Worm (Caenorhabditis elegans) whole organism, L1 larva: ENCODE results near the gene fbxa-154.

Experiments
- C34B4.2 ChIP-seq: sonication (generic microtip); optimal IDR thresholded peaks from 2 replicates; lab custom pipeline; 2017; ENCODE audit warnings: mild to moderate bottlenecking, missing genetic modification characterization, missing compliant biosample characterization
- F16B12.6 ChIP-seq: fragments of 150-350 bp; optimal IDR thresholded peaks from 2 replicates; lab custom pipeline; 2014; ENCODE audit warnings: missing biosample characterization, missing genetic modification characterization
- aly-2 ChIP-seq: fragments of 150-350 bp; optimal IDR thresholded peaks from 2 replicates; lab custom pipeline; 2014; ENCODE audit warnings: missing biosample characterization, missing genetic modification characterization
- ceh-63 ChIP-seq: fragments of 200-800 bp; sonication (Bioruptor generic); optimal IDR thresholded peaks from 2 replicates; lab custom pipeline; 2018; ENCODE audit warnings: mild to moderate bottlenecking, missing genetic modification characterization, missing compliant biosample characterization
- ceh-90 ChIP-seq: sonication (generic microtip); optimal IDR thresholded peaks from 2 replicates; lab custom pipeline; 2016; ENCODE audit warnings: missing genetic modification characterization, missing compliant biosample characterization
- dsc-1 ChIP-seq: sonication (generic microtip); optimal IDR thresholded peaks from 2 replicates; lab custom pipeline; 2016; ENCODE audit warnings: mild to moderate bottlenecking, missing genetic modification characterization, missing compliant biosample characterization
- efl-1 ChIP-seq, 4 experiments: fragments of 150-350 bp; optimal IDR thresholded peaks in 3 of 4; peaks in 1 of 4; 1 replicate in 1 of 4; 2 replicates in 3 of 4; lab custom pipeline; 2014; ENCODE audit warnings: missing biosample characterization in 2 of 4, missing genetic modification characterization in 2 of 4, missing genetic modification reagents in 2 of 4
- egl-13 ChIP-seq: sonication (generic microtip); optimal IDR thresholded peaks from 2 replicates; lab custom pipeline; 2016; ENCODE audit warnings: missing genotype, missing genetic modification reagents, missing genetic modification characterization, missing compliant biosample characterization
- egl-27 ChIP-seq, 2 experiments: fragments of 150-350 bp in 1 of 2; sonication (generic microtip); optimal IDR thresholded peaks; 3 replicates each; lab custom pipeline; 2017 to 2018; ENCODE audit warnings: missing biosample characterization in 2 of 2, missing genetic modification characterization in 2 of 2, missing genetic modification reagents in 2 of 2
- elt-2 ChIP-seq: sonication (generic microtip); optimal IDR thresholded peaks from 2 replicates; lab custom pipeline; 2016; ENCODE audit warnings: missing genetic modification characterization, mild to moderate bottlenecking, inconsistent platforms, missing compliant biosample characterization, missing genetic modification reagents
- fkh-10 ChIP-seq: sonication (generic microtip); optimal IDR thresholded peaks from 2 replicates; lab custom pipeline; 2017; ENCODE audit warnings: missing biosample characterization, missing genetic modification reagents, missing genetic modification characterization
- fkh-4 ChIP-seq: sonication (generic microtip); optimal IDR thresholded peaks from 2 replicates; lab custom pipeline; 2016; ENCODE audit warnings: missing compliant biosample characterization, missing genetic modification characterization, borderline replicate concordance
- fkh-8 ChIP-seq: sonication (generic microtip); optimal IDR thresholded peaks from 2 replicates; lab custom pipeline; 2016; ENCODE audit warnings: mild to moderate bottlenecking, missing genetic modification characterization, missing compliant biosample characterization
- hlh-17 ChIP-seq: fragments of 200-800 bp; sonication (Bioruptor generic); optimal IDR thresholded peaks from 2 replicates; lab custom pipeline; 2018; ENCODE audit warnings: missing genetic modification characterization, mild to moderate bottlenecking, missing compliant biosample characterization, moderate library complexity, borderline replicate concordance
- lin-13 ChIP-seq: fragments of 150-350 bp; optimal IDR thresholded peaks from 2 replicates; lab custom pipeline; 2014; ENCODE audit warnings: missing biosample characterization, missing genetic modification reagents, missing genetic modification characterization
- lin-14 ChIP-seq: fragments of 200-800 bp; sonication (Bioruptor generic); optimal IDR thresholded peaks from 2 replicates; lab custom pipeline; 2018; ENCODE audit warnings: mild to moderate bottlenecking, missing genetic modification characterization, moderate library complexity, missing compliant biosample characterization
- lin-15B ChIP-seq: fragments of 150-350 bp; sonication (generic microtip); optimal IDR thresholded peaks from 3 replicates; lab custom pipeline; 2014; ENCODE audit warnings: missing biosample characterization, missing genetic modification characterization
- mdl-1 ChIP-seq, 2 experiments: fragments of 150-350 bp; optimal IDR thresholded peaks; 2 replicates each; lab custom pipeline; 2014 to 2017; ENCODE audit warnings: missing biosample characterization in 2 of 2, missing genetic modification characterization in 2 of 2, inconsistent platforms in 1 of 2
- nhr-12 ChIP-seq: sonication (generic microtip); optimal IDR thresholded peaks from 2 replicates; lab custom pipeline; 2017; ENCODE audit warnings: missing biosample characterization, missing genetic modification characterization
- nhr-47 ChIP-seq: sonication (generic microtip); optimal IDR thresholded peaks from 2 replicates; lab custom pipeline; 2016; ENCODE audit warnings: mild to moderate bottlenecking, missing genetic modification characterization, moderate library complexity, missing compliant biosample characterization
- nhr-71 ChIP-seq: sonication (generic microtip); optimal IDR thresholded peaks from 2 replicates; lab custom pipeline; 2016; ENCODE audit warnings: mild to moderate bottlenecking, missing genetic modification characterization, moderate library complexity, missing compliant biosample characterization
- nhr-84 ChIP-seq: sonication (generic microtip); optimal IDR thresholded peaks from 2 replicates; lab custom pipeline; 2017; ENCODE audit warnings: missing biosample characterization, missing genetic modification characterization
- pag-3 ChIP-seq: sonication (generic microtip); optimal IDR thresholded peaks from 2 replicates; lab custom pipeline; 2017; ENCODE audit warnings: missing genetic modification characterization, mild to moderate bottlenecking, missing compliant biosample characterization, antibody characterized with exemption, borderline replicate concordance; ENCODE audit not compliant: insufficient read depth
- rnt-1 ChIP-seq: sonication (generic microtip); optimal IDR thresholded peaks from 2 replicates; lab custom pipeline; 2016; ENCODE audit warnings: mild to moderate bottlenecking, missing genetic modification characterization, moderate library complexity, missing compliant biosample characterization
- snpc-4 ChIP-seq: fragments of 150-350 bp; optimal IDR thresholded peaks from 2 replicates; lab custom pipeline; 2014; ENCODE audit warnings: missing biosample characterization, missing genetic modification characterization
- sup-37 ChIP-seq: fragments of 200-800 bp; sonication (Bioruptor generic); optimal IDR thresholded peaks from 2 replicates; lab custom pipeline; 2018; ENCODE audit warnings: mild to moderate bottlenecking, missing genetic modification characterization, missing compliant biosample characterization
- tbx-2 ChIP-seq: sonication (generic microtip); optimal IDR thresholded peaks from 2 replicates; lab custom pipeline; 2016; ENCODE audit warnings: missing genetic modification characterization, missing compliant biosample characterization
- tlp-1 ChIP-seq: fragments of 150-350 bp; optimal IDR thresholded peaks from 2 replicates; lab custom pipeline; 2014; ENCODE audit warnings: missing biosample characterization, missing genetic modification characterization
- unc-30 ChIP-seq: sonication (generic microtip); optimal IDR thresholded peaks from 2 replicates; lab custom pipeline; 2017; ENCODE audit warnings: missing biosample characterization, missing genetic modification characterization
- unc-62 ChIP-seq: fragments of 150-350 bp; optimal IDR thresholded peaks from 2 replicates; lab custom pipeline; 2014; ENCODE audit warnings: missing biosample characterization, missing genetic modification reagents, missing genetic modification characterization
- unc-86 ChIP-seq: sonication (generic microtip); optimal IDR thresholded peaks from 2 replicates; lab custom pipeline; 2016; ENCODE audit warnings: missing genetic modification characterization, missing compliant biosample characterization
- vab-15 ChIP-seq: sonication (generic microtip); optimal IDR thresholded peaks from 2 replicates; lab custom pipeline; 2017; ENCODE audit warnings: missing genotype, mild to moderate bottlenecking, missing genetic modification characterization, missing compliant biosample characterization
- xbp-1 ChIP-seq: sonication (generic microtip); optimal IDR thresholded peaks from 2 replicates; lab custom pipeline; 2016; ENCODE audit warnings: missing genetic modification characterization, missing compliant biosample characterization
- zag-1 ChIP-seq: fragments of 150-350 bp; optimal IDR thresholded peaks from 2 replicates; lab custom pipeline; 2014; ENCODE audit warnings: missing biosample characterization, missing genetic modification characterization
- ztf-11 ChIP-seq, 2 experiments: sonication (generic microtip); optimal IDR thresholded peaks; 2 replicates each; lab custom pipeline; 2016 to 2017; ENCODE audit warnings: missing genetic modification characterization in 2 of 2, missing biosample characterization in 1 of 2, missing compliant biosample characterization in 1 of 2
- ztf-4 ChIP-seq: fragments of 150-350 bp; optimal IDR thresholded peaks from 2 replicates; lab custom pipeline; 2014; ENCODE audit warnings: missing biosample characterization, missing genetic modification characterization

fbxa-154 gene

DNA sequence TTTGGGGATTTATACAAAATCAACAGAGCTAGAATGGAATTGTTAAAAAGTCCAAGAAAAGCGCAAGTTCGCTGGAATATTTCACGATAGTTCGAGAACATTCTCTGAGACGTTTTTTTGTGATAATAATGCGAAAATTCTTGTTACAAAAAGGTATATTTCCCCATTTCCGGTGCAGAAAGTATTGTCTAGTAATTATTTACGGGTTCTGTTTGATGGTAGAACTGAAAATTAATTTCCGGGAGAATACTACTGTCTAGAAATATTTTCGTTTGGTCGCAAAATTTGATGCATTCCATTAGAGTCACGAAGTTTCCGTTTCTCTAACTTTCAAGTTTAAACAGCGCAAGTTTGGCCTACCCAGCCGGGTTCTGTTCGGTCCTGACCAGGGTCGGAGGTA lies 24.6 kb upstream of the fbxa-154 start, which contains the start of gene str-248:
str-248 (minus strand) TSS at position 101 of the 400 bp plus-strand sequence.
- TF ChIP-seq nhr-12, result no peak
- TF ChIP-seq lin-14 (GFP tag; lab: Kevin White, UChicago), result no peak
- TF ChIP-seq C34B4.2, result no peak
- TF ChIP-seq mdl-1 (tag; optimal IDR thresholded peaks at IDR 0.05; lab: Kevin White, UChicago), result no peak
- TF ChIP-seq dsc-1 (tag; lab: Kevin White, UChicago), result no peak
- no peak for TF ChIP-seq sup-37 (GFP tag; lab: Kevin White, UChicago)

DNA sequence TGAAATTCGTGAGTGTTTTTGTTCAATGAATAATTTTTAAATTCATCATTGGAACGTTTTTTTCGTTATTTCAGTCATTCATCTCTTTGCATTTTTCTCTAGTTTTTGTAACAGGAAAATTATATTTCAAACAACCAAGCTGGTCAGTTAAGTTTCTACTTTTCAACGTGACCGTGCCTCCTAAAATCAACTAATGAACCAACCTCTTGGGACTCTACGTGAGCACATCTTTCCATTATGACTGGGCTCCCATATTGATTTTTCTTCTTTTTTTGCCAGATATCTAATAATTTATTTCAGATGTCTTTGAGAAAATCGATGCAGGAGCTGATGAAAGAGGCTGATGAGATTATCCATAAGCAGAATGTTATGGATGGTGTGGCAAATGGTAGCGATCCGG lies 20.6 kb upstream of the fbxa-154 start, which contains the start of gene C55A1.11:
C55A1.11 (plus strand) TSS at position 301 of the 400 bp plus-strand sequence.
- TF ChIP-seq C34B4.2 (no peak), unc-62 (GFP tag; lab: Kevin White, UChicago) (no peak), egl-27 (tag; optimal IDR thresholded peaks at IDR 0.05; lab: Kevin White, UChicago) (no peak), F16B12.6 (tag; lab: Kevin White, UChicago) (no peak), ceh-63 (GFP tag; lab: Kevin White, UChicago) (no peak), efl-1 (optimal IDR thresholded peaks at IDR 0.05; lab: Kevin White, UChicago) (no peak), efl-1 (GFP tag; optimal IDR thresholded peaks at IDR 0.05 in 1 of 2; lab: Kevin White, UChicago) (peak in 1 of 2 experiments; percentile 32), ceh-90 (tag; lab: Kevin White, UChicago) (no peak)

DNA sequence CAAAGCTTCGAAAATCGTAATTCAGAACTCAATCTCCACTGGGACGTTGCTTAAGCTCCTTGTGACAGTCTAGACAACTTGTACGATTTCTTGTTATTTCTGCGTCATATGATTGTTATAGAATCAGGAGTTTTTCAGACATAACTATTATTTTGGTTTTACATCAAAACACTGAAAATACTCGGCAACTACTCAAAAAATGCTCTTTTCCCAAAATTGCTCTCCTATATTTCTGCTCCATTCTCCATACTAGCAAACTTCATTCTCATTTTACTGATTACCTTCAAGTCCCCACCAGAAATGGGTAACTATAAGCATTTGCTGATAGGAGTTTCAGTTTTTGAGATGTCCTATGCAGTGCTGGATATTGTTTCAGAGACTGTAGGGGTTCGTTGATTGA lies 16.6 kb upstream of the fbxa-154 start, which contains the start of gene C55A1.1:
C55A1.1 (plus strand) TSS at position 301 of the 400 bp plus-strand sequence.
- TF ChIP-seq ztf-11 (tag; optimal IDR thresholded peaks at IDR 0.05; lab: Kevin White, UChicago) (no peak), unc-86 (no peak), vab-15 (tag; lab: Kevin White, UChicago) (no peak), tlp-1 (tag; lab: Kevin White, UChicago) (no peak), F16B12.6 (tag; lab: Kevin White, UChicago) (no peak), tbx-2 (tag; lab: Kevin White, UChicago) (no peak), hlh-17 (GFP tag; lab: Kevin White, UChicago) (no peak), lin-13 (GFP tag; lab: Kevin White, UChicago) (no peak), rnt-1 (no peak), pag-3 (tag; lab: Kevin White, UChicago) (no peak), nhr-71 (tag; lab: Kevin White, UChicago) (no peak), egl-13 (tag; lab: Kevin White, UChicago) (no peak), nhr-84 (tag; lab: Kevin White, UChicago) (no peak), zag-1 (tag; lab: Kevin White, UChicago) (no peak), nhr-47 (tag; lab: Kevin White, UChicago) (no peak), unc-30 (tag; lab: Kevin White, UChicago) (no peak), sup-37 (GFP tag; lab: Kevin White, UChicago) (no peak), nhr-12 (no peak), ztf-4 (tag; lab: Kevin White, UChicago) (no peak)

ce11 chrV:15614534-15614933 lies 9.6 kb upstream of the fbxa-154 start:
- TF ChIP-seq efl-1 (optimal IDR thresholded peaks at IDR 0.05; lab: Kevin White, UChicago), result no peak
- TF ChIP-seq efl-1 (GFP tag; optimal IDR thresholded peaks at IDR 0.05 in 1 of 2; lab: Kevin White, UChicago), result no peak
- no peak for TF ChIP-seq aly-2
- no peak for TF ChIP-seq xbp-1
- TF ChIP-seq fkh-10, result no peak
- no peak for TF ChIP-seq fkh-4 (tag; lab: Kevin White, UChicago)
- TF ChIP-seq rnt-1, result no peak
- TF ChIP-seq lin-15B (tag; lab: Kevin White, UChicago), result no peak
- TF ChIP-seq snpc-4 (tag; lab: Kevin White, UChicago), result no peak
- TF ChIP-seq ceh-90 (tag; lab: Kevin White, UChicago), result no peak
- no peak for TF ChIP-seq fkh-8
- TF ChIP-seq elt-2 (tag; lab: Kevin White, UChicago), result no peak
- TF ChIP-seq lin-13 (GFP tag; lab: Kevin White, UChicago), result no peak
- TF ChIP-seq hlh-17 (GFP tag; lab: Kevin White, UChicago), result no peak
